Worm (Caenorhabditis elegans) whole organism, young adult: ENCODE measurements around the gene F16B4.4.

ENCODE experiments used
- ama-1 ChIP-seq, 3 experiments: fragments of 150-350 bp in 1 of 3; sonication (generic microtip) in 2 of 3; optimal IDR thresholded peaks; 2 replicates each; lab custom pipeline; 2014 to 2018; ENCODE audit warnings: missing biosample characterization in 2 of 3, missing genetic modification characterization in 2 of 3, missing genetic modification reagents in 2 of 3
- athp-1 ChIP-seq: sonication (generic microtip); optimal IDR thresholded peaks from 2 replicates; lab custom pipeline; 2017; ENCODE audit warnings: mild to moderate bottlenecking, missing genetic modification characterization, missing compliant biosample characterization
- egl-44 ChIP-seq: fragments of 200-800 bp; sonication (Bioruptor generic); IDR thresholded peaks from 2 replicates; pipeline ENCODE4 v1.3.6; 2022; ENCODE audit warnings: missing genetic modification reagents, missing genetic modification characterization, missing compliant biosample characterization
- fkh-3 ChIP-seq: sonication (generic microtip); optimal IDR thresholded peaks from 2 replicates; lab custom pipeline; 2016; ENCODE audit warnings: mild to moderate bottlenecking, missing genetic modification characterization, missing compliant biosample characterization
- madf-6 ChIP-seq: fragments of 200-800 bp; sonication (Bioruptor generic); IDR thresholded peaks from 2 replicates; pipeline ENCODE4 v1.3.6; 2022; ENCODE audit warnings: missing genetic modification reagents, missing genetic modification characterization, missing compliant biosample characterization
- nhr-90 ChIP-seq: sonication (generic microtip); optimal IDR thresholded peaks from 2 replicates; lab custom pipeline; 2016; ENCODE audit warnings: missing genotype, mild to moderate bottlenecking, missing genetic modification characterization, missing compliant biosample characterization
- ztf-6 ChIP-seq: fragments of 200-800 bp; sonication (Bioruptor generic); IDR thresholded peaks from 2 replicates; pipeline ENCODE4 v1.3.6; 2022; ENCODE audit warnings: missing genetic modification reagents, missing genetic modification characterization, missing compliant biosample characterization

ce11 chrV:1618760-1619159, 24.9 kb downstream of the F16B4.4 start, which contains the start of gene nhr-179:
- TF ChIP-seq nhr-90 (tag; lab: Kevin White, UChicago) (no peak), ztf-6 (GFP tag; lab: Robert Waterston, UW) (no peak), ama-1 (optimal IDR thresholded peaks at IDR 0.05; lab: Kevin White, UChicago) (no peak), ama-1 (GFP tag; optimal IDR thresholded peaks at IDR 0.05; lab: Kevin White, UChicago) (no peak), athp-1 (tag; lab: Kevin White, UChicago) (no peak), fkh-3 (tag; lab: Kevin White, UChicago) (no peak), egl-44 (GFP tag; lab: Robert Waterston, UW) (no peak), madf-6 (GFP tag; lab: Robert Waterston, UW) (no peak)
